Worm (Caenorhabditis elegans): Measurements from ENCODE around the gene F58A6.5.

F58A6.5 gene

DNA sequence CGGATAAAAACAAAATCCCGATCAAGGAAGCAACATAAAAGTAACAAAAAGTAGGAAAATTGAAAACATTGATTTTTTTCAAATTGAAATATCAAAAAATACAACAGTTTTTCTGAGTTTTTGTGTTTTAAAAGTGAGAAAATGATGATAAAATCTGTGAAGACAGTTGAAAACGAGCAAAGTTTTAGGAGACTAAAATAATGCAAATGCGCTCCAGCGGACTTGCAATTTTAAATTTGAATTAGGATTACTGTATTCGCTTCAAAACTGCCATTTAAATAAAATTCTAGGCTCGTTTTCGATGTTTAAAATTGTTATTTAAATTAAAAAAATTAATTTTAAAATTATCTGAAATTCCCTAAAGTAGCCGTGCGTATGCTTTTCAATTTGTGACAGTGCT lies 39.7 kb upstream of the F58A6.5 start:
- no peak for TF ChIP-seq hlh-4 (tag; optimal IDR thresholded peaks at IDR 0.05)
- no peak for TF ChIP-seq egl-13 (tag; optimal IDR thresholded peaks at IDR 0.05)

DNA sequence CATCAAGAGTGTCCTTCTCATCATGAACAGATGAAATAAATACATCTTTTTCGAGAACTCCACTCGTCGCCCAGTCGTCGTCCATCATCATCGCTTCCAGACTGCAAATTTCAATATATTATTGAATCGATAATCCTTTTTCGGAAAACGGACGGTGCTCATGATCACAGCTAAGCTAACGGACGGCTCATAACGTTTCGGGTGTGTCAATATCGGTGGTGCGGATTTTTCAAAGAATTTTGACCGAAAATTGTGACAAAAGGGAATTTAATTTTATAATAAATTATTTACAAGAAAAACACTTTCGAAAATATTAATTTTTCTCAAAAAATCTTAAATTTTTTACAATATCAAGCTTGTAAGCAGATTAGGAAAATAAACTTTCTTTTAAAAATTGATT lies 39.2 kb upstream of the F58A6.5 start, which contains the start of gene crh-2:
crh-2 (minus strand) TSS at position 101 of the 400 bp plus-strand sequence.
- TF ChIP-seq skn-1 (tag; optimal IDR thresholded peaks at IDR 0.05) (no peak), lin-39 (tag; optimal IDR thresholded peaks at IDR 0.05) (no peak), nhr-90 (tag; optimal IDR thresholded peaks at IDR 0.05; ENCODE audit: poor library complexity) (no peak), rnt-1 (tag; optimal IDR thresholded peaks at IDR 0.05) (no peak), aha-1 (tag; optimal IDR thresholded peaks at IDR 0.05) (no peak)

DNA sequence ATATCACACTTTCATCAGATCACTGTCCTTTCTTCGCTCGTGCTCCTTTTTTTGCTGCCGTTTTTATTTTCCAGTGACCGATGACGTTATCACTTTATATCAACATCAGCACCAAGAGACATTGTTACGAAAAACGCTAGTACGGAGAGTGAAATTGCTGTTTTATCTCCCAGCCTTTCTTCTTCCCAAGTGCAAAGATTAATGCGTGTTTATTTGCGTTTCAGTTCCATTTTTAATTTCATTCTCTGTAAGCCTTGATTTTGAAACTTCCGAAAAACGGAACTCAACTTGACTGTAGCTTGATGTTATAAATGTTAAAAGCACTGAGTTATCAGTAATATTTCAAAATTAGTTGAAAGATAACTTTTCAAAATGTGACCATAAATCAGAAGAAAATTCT lies 38.6 kb upstream of the F58A6.5 start:
- TF ChIP-seq F16B12.6 (tag; optimal IDR thresholded peaks at IDR 0.05) (no peak), elt-2 (tag; optimal IDR thresholded peaks at IDR 0.05) (peak; percentile 88)

DNA sequence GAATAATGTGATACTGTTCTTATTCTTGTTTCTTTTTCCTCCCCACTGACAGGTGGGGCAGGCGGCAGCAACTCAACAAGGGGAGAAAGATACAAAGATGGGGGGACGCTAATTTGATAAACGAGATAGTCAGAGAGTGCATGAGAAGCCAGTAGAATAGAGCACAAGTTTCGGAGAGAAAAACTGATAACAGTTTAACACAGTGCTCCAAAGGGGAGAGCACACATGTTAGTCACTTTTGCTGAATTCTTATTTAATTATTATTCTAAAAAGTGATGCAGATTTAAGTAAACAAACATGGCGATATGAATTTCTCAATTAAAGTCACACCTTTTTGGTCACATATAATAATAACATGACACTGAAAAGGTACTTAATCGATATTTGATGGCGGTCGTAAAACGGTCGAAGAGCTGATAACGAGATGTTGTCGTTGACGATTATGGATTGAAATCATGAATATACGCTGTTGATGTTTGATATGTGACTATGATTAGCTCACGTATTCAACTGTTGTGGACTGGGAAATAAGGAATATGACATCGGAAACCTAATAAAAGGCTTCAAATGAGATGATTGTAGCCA lies 37.8 kb upstream of the F58A6.5 start:
- TF ChIP-seq snu-23 (GFP tag; optimal IDR thresholded peaks at IDR 0.05) (no peak), vab-15 (tag; optimal IDR thresholded peaks at IDR 0.05) (no peak), nhr-71 (tag; optimal IDR thresholded peaks at IDR 0.05) (peak; percentile 36), lin-14 (GFP tag; optimal IDR thresholded peaks at IDR 0.05) (peak; percentile 23), tlp-1 (tag; optimal IDR thresholded peaks at IDR 0.05) (peak; percentile 44), grh-1 (GFP tag; IDR thresholded peaks at IDR 0.05) (no peak), ceh-88 (GFP tag; IDR thresholded peaks at IDR 0.05) (no peak), elt-2 (tag; optimal IDR thresholded peaks at IDR 0.05) (peak; percentile 97)

DNA sequence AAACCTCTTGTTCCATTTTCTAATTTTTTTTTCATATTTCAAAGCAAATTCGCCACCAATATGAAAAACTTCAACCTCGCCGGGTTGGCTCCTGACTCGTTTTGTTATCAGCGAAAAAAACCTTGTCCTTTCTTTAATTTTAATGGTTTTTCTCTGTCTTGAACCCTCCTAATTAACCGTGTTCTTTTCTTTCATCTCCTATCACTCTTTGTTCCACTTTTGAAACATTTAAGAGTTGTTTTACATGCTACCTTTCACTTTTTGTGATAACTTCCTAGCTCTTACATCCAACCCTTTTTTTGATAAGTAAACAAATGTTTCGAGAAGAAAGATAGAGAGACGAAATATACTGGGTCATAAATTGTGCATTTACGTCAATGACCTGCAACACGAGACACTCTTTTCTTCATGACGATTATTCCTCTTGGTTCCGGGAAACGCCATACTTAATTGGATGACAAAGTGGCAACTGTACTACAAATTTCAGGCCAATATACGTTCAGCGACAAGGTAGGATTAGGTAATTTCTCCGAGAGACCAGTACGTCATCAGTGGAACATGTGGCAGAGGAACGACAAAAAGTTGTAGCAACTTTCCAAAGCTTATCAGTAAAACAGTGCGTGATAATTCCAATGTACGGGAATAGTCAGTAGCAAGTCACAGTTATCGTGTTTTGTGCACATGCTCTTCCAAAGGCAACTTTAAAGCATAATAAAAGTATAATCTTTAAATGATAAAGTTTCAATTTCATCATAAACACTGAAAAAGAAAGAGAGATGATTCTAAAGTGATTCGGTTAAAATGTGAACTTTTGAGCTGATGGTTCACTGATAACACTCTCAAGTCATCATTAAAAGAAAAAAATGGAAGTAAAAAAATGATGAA lies 36.7 kb upstream of the F58A6.5 start:
- TF ChIP-seq mdl-1 (tag; optimal IDR thresholded peaks at IDR 0.05) (no peak), elt-2 (tag; optimal IDR thresholded peaks at IDR 0.05) (peak; percentile 98), nhr-71 (tag; optimal IDR thresholded peaks at IDR 0.05) (peak; percentile 43)

DNA sequence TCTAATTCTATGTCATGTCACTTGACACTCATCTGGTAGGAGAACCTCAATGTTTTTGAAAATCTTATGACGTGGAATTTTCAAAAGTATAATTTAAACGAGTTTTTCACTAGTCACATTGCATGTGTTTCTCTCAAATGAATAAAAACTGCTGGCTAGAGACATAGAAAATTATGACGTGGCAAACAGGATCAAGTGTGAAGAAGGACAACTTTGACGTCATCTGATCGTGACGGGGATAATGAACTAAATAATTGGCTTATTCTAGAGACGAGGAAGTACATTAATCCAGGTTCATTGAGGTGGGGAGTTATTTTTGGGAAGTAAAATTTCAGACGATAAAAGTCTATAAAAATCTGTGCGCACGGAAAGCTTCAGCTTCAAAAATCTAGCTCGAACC lies 35.0 kb upstream of the F58A6.5 start:
- TF ChIP-seq efl-3 (GFP tag; optimal IDR thresholded peaks at IDR 0.05) (no peak), unc-62 (GFP tag; optimal IDR thresholded peaks at IDR 0.05) (no peak), xbp-1 (tag; optimal IDR thresholded peaks at IDR 0.05) (no peak), C34B4.2 (tag; optimal IDR thresholded peaks at IDR 0.05) (no peak), sox-4 (tag; optimal IDR thresholded peaks at IDR 0.05) (no peak), aha-1 (tag; optimal IDR thresholded peaks at IDR 0.05) (no peak), isw-1 (GFP tag; IDR thresholded peaks at IDR 0.05) (no peak), Y116A8C.19 (tag; optimal IDR thresholded peaks at IDR 0.05; ENCODE audit: borderline replicate concordance) (no peak), blmp-1 (tag; optimal IDR thresholded peaks at IDR 0.05) (peak; percentile 19), unc-98 (GFP tag; IDR thresholded peaks at IDR 0.05) (no peak), hlh-17 (GFP tag; optimal IDR thresholded peaks at IDR 0.05; ENCODE audit: borderline replicate concordance) (no peak), snpc-4 (tag; optimal IDR thresholded peaks at IDR 0.05) (no peak), ztf-11 (tag; optimal IDR thresholded peaks at IDR 0.05) (no peak), efl-1 (optimal IDR thresholded peaks at IDR 0.05) (no peak), efl-1 (GFP tag; optimal IDR thresholded peaks at IDR 0.05 in 1 of 2) (no peak), tbx-2 (tag; optimal IDR thresholded peaks at IDR 0.05) (no peak), ceh-88 (GFP tag; IDR thresholded peaks at IDR 0.05) (no peak), unc-130 (tag; optimal IDR thresholded peaks at IDR 0.05) (no peak), zip-4 (GFP tag; optimal IDR thresholded peaks at IDR 0.05) (no peak), mef-2 (tag; optimal IDR thresholded peaks at IDR 0.05) (no peak), lin-14 (GFP tag; optimal IDR thresholded peaks at IDR 0.05) (peak; percentile 18), nhr-20 (tag; optimal IDR thresholded peaks at IDR 0.05) (peak; percentile 9), ceh-8 (GFP tag; optimal IDR thresholded peaks at IDR 0.05) (no peak), nhr-237 (tag; optimal IDR thresholded peaks at IDR 0.05) (no peak), mdl-1 (tag; optimal IDR thresholded peaks at IDR 0.05) (no peak), hlh-4 (tag; optimal IDR thresholded peaks at IDR 0.05) (no peak), nhr-84 (tag; optimal IDR thresholded peaks at IDR 0.05) (no peak), nhr-76 (tag; optimal IDR thresholded peaks at IDR 0.05) (no peak), egl-13 (tag; optimal IDR thresholded peaks at IDR 0.05) (no peak)

All from whole organism, L1 larva.